Worm (Caenorhabditis elegans) whole organism, mixed stage, embryonic: ENCODE results near the gene exos-4.2.

ENCODE experiments used
- elt-1 ChIP-seq: sonication (generic microtip); optimal IDR thresholded peaks from 2 replicates; lab custom pipeline; 2017; ENCODE audit warnings: missing genetic modification characterization, mild to moderate bottlenecking, missing compliant biosample characterization, antibody characterized with exemption, moderate library complexity, borderline replicate concordance; ENCODE audit not compliant: insufficient read depth
- flh-1 ChIP-seq: fragments of 200-800 bp; sonication (Bioruptor generic); optimal IDR thresholded peaks from 2 replicates; lab custom pipeline; 2018; ENCODE audit warnings: mild to moderate bottlenecking, missing genetic modification characterization, moderate library complexity, missing compliant biosample characterization
- nhr-12 ChIP-seq: fragments of 150-350 bp; optimal IDR thresholded peaks from 2 replicates; lab custom pipeline; 2014; ENCODE audit warnings: missing biosample characterization, missing genetic modification characterization
- nhr-2 ChIP-seq: fragments of 150-350 bp; optimal IDR thresholded peaks from 2 replicates; lab custom pipeline; 2014; ENCODE audit warnings: missing biosample characterization, missing genetic modification characterization
- nhr-28 ChIP-seq: fragments of 150-350 bp; optimal IDR thresholded peaks from 2 replicates; lab custom pipeline; 2014; ENCODE audit warnings: missing biosample characterization, missing genetic modification characterization
- pha-4 ChIP-seq: fragments of 150-350 bp; optimal IDR thresholded peaks from 2 replicates; lab custom pipeline; 2018; ENCODE audit warnings: missing biosample characterization, missing genetic modification reagents, missing genetic modification characterization
- unc-39 ChIP-seq: fragments of 150-350 bp; optimal IDR thresholded peaks from 2 replicates; lab custom pipeline; 2014; ENCODE audit warnings: missing biosample characterization, missing genetic modification characterization

ce11 chrIII:834443-834815 lies 25.6 kb upstream of the exos-4.2 start:
- TF ChIP-seq pha-4 (tag; lab: Kevin White, UChicago) (no peak), nhr-12 (tag; lab: Kevin White, UChicago) (no peak), elt-1 (no peak), nhr-28 (tag; lab: Kevin White, UChicago) (no peak), nhr-2 (no peak), unc-39 (no peak), flh-1 (no peak)
